Worm (Caenorhabditis elegans): ENCODE data around the gene F58F12.2.

DNA sequence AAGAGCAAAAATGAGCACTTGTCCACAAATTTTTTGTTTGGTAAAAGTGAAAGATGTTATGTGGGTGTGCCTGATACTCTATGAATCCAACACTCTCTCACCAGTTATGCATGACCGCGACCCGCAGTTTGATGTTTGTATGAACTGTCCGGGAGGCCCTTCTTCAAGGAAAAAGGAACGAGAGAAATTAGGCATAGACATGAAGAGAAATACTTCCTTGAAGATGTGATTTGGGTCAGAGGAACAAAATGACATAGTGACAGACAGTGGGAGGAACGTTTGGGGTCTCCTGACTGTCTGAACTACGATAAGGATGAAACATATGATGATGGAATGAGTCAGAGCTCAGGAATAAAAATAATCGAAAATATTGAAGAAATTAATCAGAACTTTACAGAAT, 46.8 kb downstream of the F58F12.2 start:
- TF ChIP-seq hlh-8 (tag; optimal IDR thresholded peaks at IDR 0.05) (no peak), che-1 (tag; optimal IDR thresholded peaks at IDR 0.05) (no peak), sdc-2 (tag; optimal IDR thresholded peaks at IDR 0.05) (no peak), C38D4.7 (GFP tag; optimal IDR thresholded peaks at IDR 0.05) (no peak), nhr-11 (tag; optimal IDR thresholded peaks at IDR 0.05) (no peak), fkh-10 (GFP tag; optimal IDR thresholded peaks at IDR 0.05) (no peak), unc-55 (GFP tag; optimal IDR thresholded peaks at IDR 0.05) (no peak), rnt-1 (tag; optimal IDR thresholded peaks at IDR 0.05) (no peak), lin-11 (tag; optimal IDR thresholded peaks at IDR 0.05) (no peak), ceh-24 (tag; optimal IDR thresholded peaks at IDR 0.05) (no peak), ceh-19 (GFP tag; optimal IDR thresholded peaks at IDR 0.05) (no peak), ceh-6 (GFP tag; optimal IDR thresholded peaks at IDR 0.05) (no peak)

All from whole organism, late embryonic.